Worm (Caenorhabditis elegans): ENCODE measurements around the gene F18E9.8.

Gene F18E9.8

DNA sequence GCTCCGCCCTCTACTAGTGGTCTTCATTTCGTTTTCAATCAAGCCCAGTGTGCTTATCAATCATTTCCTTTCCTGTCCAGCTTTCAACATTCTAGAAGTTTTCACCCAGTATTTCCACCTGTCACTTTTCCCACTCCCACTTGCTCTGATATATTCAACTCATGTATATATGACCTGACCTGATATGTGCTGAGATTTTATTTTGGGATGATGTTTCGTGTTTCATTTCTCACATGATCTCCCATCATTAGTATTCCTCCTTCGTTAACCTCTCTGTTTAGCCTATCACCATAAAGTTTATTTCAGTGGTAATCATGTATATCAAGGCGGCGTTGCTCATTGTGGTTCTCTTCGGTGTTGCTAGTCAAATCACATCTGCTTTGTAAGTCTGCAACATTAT, 11.5 kb upstream of the F18E9.8 start, which contains the start of gene nlp-7:
TSS of gene nlp-7 (plus strand) at position 301 of the 400 bp plus-strand sequence.
- no peak for TF ChIP-seq dao-5 (tag; optimal IDR thresholded peaks at IDR 0.05)
- TF ChIP-seq W03F9.2 (tag; optimal IDR thresholded peaks at IDR 0.05), result no peak
- TF ChIP-seq him-1 (tag; optimal IDR thresholded peaks at IDR 0.05), result no peak

DNA sequence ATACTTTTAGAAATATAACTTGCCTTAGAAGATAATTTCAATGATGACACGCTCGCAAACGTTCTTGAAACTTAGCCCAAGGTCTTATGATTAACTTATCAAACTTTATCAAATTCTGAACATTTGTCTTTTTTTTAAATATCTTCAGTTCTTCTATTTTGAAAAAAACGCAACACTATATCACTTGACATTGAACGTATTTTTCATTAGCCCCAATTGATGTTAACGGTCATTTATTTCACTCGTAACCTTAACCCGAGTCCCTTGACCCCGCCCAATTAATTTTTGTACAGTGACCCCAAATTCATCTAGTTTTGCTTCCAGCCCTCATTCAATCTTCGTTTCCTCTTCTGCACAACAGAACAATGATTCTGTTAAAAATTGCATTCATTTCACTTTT, 4.5 kb upstream of the F18E9.8 start, which contains the start of gene F18E9.3:
TSS of gene F18E9.3 (plus strand) at position 311 of the 400 bp plus-strand sequence.
- no peak for TF ChIP-seq W03F9.2 (tag; optimal IDR thresholded peaks at IDR 0.05)
- no peak for TF ChIP-seq him-1 (tag; optimal IDR thresholded peaks at IDR 0.05)
- no peak for TF ChIP-seq dao-5 (tag; optimal IDR thresholded peaks at IDR 0.05)

DNA sequence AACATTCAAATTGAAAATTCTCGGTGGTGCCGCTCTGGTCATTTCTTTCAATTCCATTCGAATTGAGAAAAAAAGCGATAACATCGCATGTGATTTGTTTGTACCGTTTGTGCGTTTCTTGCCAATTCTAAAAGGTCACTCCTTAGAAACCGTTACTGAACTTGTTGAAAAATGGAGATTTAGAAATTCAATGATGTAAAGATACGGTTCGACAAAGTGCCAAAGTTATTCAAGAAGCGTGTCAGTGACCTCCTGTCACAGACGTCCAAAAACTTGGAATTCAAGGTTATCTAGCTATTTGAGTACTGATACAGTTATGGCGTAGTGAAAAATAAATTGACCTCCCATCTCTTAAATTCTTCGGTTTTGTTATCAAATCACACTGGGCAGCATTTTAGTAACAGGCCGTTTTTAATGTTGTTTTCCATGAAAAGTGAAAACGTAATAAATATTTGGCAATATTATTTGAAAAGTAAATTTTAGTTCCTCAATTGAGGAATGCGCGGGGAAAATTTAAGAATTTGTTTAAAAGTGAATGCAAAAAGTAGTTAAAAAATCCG, 3.6 kb upstream of the F18E9.8 start:
- TF ChIP-seq him-1 (tag; optimal IDR thresholded peaks at IDR 0.05), result no peak
- no peak for TF ChIP-seq W03F9.2 (tag; optimal IDR thresholded peaks at IDR 0.05)
- no peak for TF ChIP-seq dao-5 (tag; optimal IDR thresholded peaks at IDR 0.05)

DNA sequence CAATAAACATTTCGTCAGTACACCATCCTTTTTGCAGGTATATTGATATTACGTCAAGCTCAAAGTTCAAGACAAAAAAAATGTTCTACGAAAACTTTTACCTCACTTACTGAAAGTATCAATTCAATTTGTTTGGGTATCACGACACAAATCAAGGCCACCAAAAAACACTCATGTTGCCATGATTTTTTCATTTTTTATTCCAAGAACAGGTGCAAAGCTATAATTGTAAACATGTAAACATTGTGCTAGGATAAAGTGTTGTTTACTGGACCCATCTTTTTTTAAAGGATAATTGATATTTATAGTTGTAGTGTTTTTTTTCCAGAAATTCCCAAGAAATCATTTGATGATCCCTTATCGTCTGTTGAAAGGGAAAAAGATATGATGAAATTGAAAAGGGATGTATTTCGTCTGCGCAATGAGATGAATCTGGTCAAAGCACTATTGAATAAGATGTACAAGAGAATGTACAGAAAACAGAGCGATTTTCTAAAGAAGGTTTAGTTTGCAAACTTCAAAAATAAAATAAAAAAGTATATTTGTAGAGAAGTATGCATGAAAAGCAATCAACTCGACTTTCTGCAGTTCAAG, 1.5 kb upstream of the F18E9.8 start:
- TF ChIP-seq W03F9.2 (tag; optimal IDR thresholded peaks at IDR 0.05), result no peak
- TF ChIP-seq him-1 (tag; optimal IDR thresholded peaks at IDR 0.05), result no peak
- TF ChIP-seq dao-5 (tag; optimal IDR thresholded peaks at IDR 0.05), result no peak

DNA sequence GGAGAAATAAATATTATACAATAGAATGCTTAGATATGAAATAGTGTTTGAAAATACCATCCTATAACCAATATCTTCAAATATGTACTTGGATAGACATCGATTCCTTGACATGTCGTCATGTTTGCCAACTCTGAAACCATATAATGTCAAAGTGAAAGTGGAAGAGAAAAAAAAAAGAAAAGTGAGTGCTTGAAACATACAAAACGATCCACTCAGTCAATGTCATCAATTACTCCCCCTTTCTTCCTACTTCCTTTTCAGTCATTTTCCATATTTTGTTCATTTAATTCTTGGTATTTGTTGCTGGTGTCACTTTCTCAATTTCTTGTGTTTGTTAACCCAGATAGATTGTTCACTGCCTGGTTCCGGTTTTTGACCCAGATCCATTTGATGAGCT, 1.1 kb downstream of the F18E9.8 start, which contains the start of gene F18E9.4:
TSS of gene F18E9.4 (plus strand) at position 301 of the 400 bp plus-strand sequence.
- TF ChIP-seq him-1 (tag; optimal IDR thresholded peaks at IDR 0.05) (no peak), dao-5 (tag; optimal IDR thresholded peaks at IDR 0.05) (no peak), W03F9.2 (tag; optimal IDR thresholded peaks at IDR 0.05) (no peak)

DNA sequence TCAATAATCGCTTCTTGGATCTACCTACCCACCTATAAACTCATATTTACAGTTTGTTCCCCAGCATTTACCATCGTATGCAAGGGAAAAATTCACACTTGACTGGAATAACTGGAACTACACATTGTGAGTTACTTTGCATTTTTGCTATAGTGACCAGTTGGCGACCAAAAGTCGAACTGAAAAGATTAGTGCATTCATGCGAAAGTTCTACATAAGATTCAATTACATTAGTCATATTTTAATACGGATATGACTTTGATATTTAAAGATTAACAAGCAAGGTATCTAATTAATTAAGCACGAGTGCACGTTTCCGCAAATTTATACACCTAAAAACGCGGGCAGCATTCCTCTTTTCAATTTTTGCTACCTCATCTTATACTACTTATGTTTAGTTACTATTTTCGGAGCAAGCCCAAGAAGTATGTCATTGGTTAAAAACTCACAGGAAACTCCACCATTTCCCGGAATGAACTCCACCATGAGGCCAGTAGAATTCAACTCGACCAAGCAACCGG, 10.3 kb downstream of the F18E9.8 start, which contains the start of gene jmjd-3.1:
TSS of gene jmjd-3.1 (plus strand) at position 51 of the 521 bp plus-strand sequence.
- TF ChIP-seq W03F9.2 (tag; optimal IDR thresholded peaks at IDR 0.05) (no peak), him-1 (tag; optimal IDR thresholded peaks at IDR 0.05) (no peak), dao-5 (tag; optimal IDR thresholded peaks at IDR 0.05) (no peak)

DNA sequence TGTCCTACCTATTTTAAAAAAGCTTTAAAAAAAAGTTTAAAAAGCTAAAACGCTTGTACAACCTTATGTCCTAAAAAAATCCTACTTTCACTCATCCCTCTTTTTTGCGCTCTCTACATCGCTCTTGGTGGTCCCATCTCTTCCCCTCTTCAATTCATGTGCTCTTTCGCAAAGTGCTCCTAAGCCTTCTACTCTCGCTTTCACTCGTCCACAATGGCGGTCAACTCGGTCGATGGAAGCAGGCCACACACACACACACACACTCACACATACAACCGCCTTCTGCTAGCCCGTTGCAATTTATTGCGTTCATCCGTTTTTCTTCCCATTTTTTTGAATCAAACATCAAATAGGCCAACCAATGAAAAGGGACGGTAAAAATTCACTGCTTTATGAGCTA, 12.2 kb downstream of the F18E9.8 start:
- TF ChIP-seq dao-5 (tag; optimal IDR thresholded peaks at IDR 0.05), result no peak
- no peak for TF ChIP-seq him-1 (tag; optimal IDR thresholded peaks at IDR 0.05)
- no peak for TF ChIP-seq W03F9.2 (tag; optimal IDR thresholded peaks at IDR 0.05)

DNA sequence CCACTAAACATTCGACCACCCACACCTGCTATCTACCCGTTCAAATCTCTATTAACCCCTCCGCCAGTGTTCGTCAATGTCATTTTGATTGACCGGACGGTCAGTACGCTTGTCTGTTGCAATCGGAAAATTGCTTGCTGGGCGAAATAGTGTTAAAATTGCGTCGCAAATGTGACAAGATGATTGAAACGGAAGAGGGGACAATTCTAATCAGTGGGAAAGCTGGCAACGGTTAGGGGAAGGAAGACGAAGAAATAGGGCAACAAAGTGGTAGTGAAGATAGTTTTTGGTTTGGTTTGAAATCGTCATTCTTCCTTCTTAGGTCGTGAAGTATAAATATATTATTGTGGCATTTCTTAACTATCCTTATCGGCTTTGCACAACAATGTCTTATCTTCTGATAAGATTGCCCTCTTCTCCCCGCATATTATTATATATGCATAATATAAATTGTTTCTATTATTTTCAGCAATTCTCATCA, 12.9 kb downstream of the F18E9.8 start:
- no peak for TF ChIP-seq W03F9.2 (tag; optimal IDR thresholded peaks at IDR 0.05)
- no peak for TF ChIP-seq him-1 (tag; optimal IDR thresholded peaks at IDR 0.05)

DNA sequence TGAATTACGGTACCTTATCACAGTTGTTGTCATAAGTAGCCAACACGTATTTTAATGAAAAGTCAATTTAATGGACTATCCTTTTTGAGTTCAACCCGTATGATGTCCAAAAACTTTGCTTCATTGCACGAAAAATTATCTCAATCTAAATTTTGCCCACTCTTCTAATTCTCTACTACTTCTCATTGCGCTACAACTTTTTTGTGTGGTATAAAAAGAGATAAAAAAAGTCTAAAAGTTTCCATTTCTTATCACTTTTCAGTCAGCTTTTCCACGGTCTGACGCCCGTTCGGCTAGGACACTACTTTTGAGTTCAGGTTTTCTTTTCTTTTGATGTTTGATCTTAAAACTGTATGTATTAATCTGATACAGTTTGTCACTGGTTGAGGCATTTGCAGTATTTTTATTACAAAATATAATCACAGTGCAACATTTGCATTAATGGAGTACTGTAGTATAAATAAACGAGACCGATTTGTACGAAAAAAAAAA, 13.5 kb downstream of the F18E9.8 start:
- TF ChIP-seq him-1 (tag; optimal IDR thresholded peaks at IDR 0.05), result no peak
- no peak for TF ChIP-seq W03F9.2 (tag; optimal IDR thresholded peaks at IDR 0.05)
- TF ChIP-seq dao-5 (tag; optimal IDR thresholded peaks at IDR 0.05), result no peak

DNA sequence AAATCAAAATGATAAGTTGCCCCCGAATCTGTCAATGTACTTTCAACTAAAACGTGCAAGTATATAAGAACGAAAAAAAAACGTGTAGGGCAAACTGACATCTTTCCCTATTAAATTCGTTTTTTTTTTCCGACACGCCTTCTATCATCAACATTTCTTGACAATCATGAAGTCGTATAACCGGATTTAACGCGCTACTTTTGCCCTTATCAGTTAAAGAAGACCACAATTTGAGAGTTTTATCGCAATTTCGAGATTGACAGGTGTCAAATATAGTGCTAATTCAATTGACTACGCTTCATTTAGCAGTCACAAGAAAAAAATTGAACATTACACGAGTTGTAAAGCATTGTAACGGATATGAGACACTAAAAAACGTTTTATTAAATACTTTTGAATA, 14.2 kb downstream of the F18E9.8 start:
- no peak for TF ChIP-seq dao-5 (tag; optimal IDR thresholded peaks at IDR 0.05)

DNA sequence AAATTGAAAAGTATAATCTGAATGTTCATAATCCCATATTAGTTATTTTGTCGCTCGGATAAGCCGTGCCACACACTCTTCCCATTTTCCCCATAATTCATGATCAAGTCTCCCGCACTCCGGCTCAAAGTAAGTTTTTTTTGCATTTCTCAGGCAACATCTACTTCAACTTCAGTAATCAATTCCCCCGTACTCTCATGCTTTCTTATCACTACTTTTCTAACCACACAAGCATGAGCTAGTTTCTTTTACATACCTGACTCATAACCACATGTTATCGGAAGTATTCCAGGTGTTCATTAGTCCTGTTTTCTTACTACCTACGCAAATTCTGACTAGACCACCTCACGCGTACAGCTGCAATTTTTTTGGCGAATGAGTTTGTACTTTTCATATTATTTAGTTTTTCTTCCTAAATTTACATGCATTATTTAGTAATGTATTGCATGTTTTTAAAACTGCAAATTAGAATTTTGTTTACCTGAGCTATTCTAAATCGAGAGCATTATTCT, 14.8 kb downstream of the F18E9.8 start:
- TF ChIP-seq him-1 (tag; optimal IDR thresholded peaks at IDR 0.05) (no peak), dao-5 (tag; optimal IDR thresholded peaks at IDR 0.05) (no peak), W03F9.2 (tag; optimal IDR thresholded peaks at IDR 0.05) (no peak)

DNA sequence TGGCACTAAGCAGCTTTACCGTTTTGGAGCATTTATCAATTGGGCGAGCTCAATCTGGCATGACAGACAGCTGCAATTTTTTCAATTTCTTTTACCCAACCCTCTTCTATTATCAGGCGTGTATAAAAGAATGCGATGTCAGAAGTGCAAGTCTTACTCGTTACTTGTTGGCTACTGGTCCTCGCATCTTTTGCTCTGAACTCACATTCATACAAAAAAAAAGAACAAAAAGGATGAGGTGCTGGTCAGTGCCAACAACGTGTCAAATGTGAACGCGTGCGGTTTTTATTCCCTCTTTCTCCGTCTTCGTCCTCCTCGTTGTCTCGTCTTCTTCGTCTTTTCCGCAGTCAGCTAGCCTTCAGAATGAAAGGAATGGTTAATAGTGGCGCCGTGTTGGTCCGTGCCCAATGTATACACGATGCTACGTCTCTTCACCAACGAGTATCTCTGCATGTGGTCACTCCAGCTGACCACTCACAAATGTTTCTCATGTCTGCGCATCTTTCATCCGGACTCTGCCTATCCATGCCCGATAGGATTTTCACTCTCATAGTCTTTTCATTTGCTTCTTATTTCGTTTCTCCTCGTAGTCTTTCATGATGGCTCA, 15.4 kb downstream of the F18E9.8 start:
- TF ChIP-seq dao-5 (tag; optimal IDR thresholded peaks at IDR 0.05) (no peak), him-1 (tag; optimal IDR thresholded peaks at IDR 0.05) (no peak), W03F9.2 (tag; optimal IDR thresholded peaks at IDR 0.05) (no peak)

DNA sequence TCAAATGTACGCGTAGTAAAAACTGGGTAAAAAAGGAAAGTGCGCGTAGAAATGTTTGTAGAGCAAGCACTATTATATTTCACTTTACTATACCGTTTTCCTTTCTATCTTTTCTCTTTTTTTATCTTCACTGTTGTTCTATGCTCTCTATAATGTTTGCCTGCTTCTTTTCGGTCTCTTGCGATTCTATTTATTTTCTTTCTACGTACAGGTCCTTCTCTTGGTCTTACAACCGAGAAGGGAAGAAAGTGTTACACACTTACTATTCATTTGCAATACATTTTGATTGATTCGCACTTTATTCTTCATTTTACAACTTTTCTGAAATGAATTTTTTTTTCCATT, 16.9 kb downstream of the F18E9.8 start:
- TF ChIP-seq dao-5 (tag; optimal IDR thresholded peaks at IDR 0.05) (no peak), him-1 (tag; optimal IDR thresholded peaks at IDR 0.05) (no peak), W03F9.2 (tag; optimal IDR thresholded peaks at IDR 0.05) (no peak)
